Fruit fly (Drosophila melanogaster): ENCODE results near the gene dpr16.

The dpr16 gene

DNA sequence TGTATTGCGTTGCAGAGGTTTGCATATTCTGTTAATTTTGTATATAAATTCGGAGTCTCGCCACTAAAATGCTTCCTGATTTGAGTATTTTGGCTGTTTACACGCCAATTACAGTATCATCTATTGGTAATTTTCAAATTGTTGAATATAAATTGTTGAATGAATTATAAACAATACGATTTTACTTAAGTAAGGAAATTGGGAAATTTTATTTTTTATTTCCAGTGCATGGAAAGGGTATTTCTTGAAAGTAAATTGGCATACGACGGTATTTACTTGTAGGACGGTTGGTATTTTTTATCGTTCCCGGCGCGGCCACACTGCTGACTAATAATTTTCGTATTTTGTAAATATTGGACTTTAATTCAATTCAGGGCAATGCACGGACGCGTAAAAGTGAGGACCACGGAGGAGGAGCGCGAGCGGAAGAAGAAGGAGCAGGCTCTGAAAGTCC lies 22.9 kb upstream of the dpr16 start, which contains the start of gene RabGGTa (continued):
- TF ChIP-seq nau (GFP tag; optimal IDR thresholded peaks at IDR 0.05) (peak; percentile 14), CG8359 (GFP tag; optimal IDR thresholded peaks at IDR 0.05; ENCODE audit: borderline replicate concordance) (no peak), CG17328 (GFP tag; IDR thresholded peaks at IDR 0.05) (peak; percentile 80), Jarid2 (GFP tag; optimal IDR thresholded peaks at IDR 0.05) (peak; percentile 13), Hmx (GFP tag; optimal IDR thresholded peaks at IDR 0.05) (no peak), CG8944 (GFP tag; optimal IDR thresholded peaks at IDR 0.05) (peak; percentile 28), nerfin-2 (GFP tag; IDR thresholded peaks at IDR 0.05; ENCODE audit: partially characterized antibody) (no peak), Rx (GFP tag; IDR thresholded peaks at IDR 0.05) (peak; percentile 32; the same call in 1 of the 2 replicates), CG8290 (GFP tag; optimal IDR thresholded peaks at IDR 0.05) (peak; percentile 31), CG8290 (tag; optimal IDR thresholded peaks at IDR 0.05) (peak; percentile 13 to 60), CG10321 (GFP tag; IDR thresholded peaks at IDR 0.05) (0 out of 2 replicates have a peak, but pooled peaks have one; percentile 8), grau (tag; optimal IDR thresholded peaks at IDR 0.05) (peak; percentile 74), vvl (GFP tag; IDR thresholded peaks at IDR 0.05) (peak; percentile 87), CG11085 (GFP tag; IDR thresholded peaks at IDR 0.05) (peak; percentile 61), z (GFP tag; IDR thresholded peaks at IDR 0.05) (no peak), Sry-δ (GFP tag; optimal IDR thresholded peaks at IDR 0.05) (peak; percentile 33), Neu2 (GFP tag; optimal IDR thresholded peaks at IDR 0.05; ENCODE audit: borderline replicate concordance) (no peak), CG6272 (GFP tag; IDR thresholded peaks at IDR 0.05) (0 out of 2 replicates have a peak, but pooled peaks have one; percentile 35), Bteb2 (GFP tag; optimal IDR thresholded peaks at IDR 0.05) (peak; percentile 55), Atf-2 (GFP tag; optimal IDR thresholded peaks at IDR 0.05) (peak; percentile 45), bsh (GFP tag; optimal IDR thresholded peaks at IDR 0.05) (peak in 1 of 2 experiments; percentile 76), CG10462 (GFP tag; optimal IDR thresholded peaks at IDR 0.05) (peak; percentile 4), Xrp1 (GFP tag; IDR thresholded peaks at IDR 0.05) (peak; percentile 79), CG10209 (GFP tag; optimal IDR thresholded peaks at IDR 0.05) (peak; percentile 57), pnt (GFP tag; optimal IDR thresholded peaks at IDR 0.05) (peak; percentile 40), her (GFP tag; optimal IDR thresholded peaks at IDR 0.05) (no peak), btn (GFP tag; optimal IDR thresholded peaks at IDR 0.05) (peak; percentile 55), sqz (GFP tag; optimal IDR thresholded peaks at IDR 0.05) (peak; percentile 29), CG34422 (GFP tag; IDR thresholded peaks at IDR 0.05) (peak; percentile 66; the same call in 2 of the 3 replicates), Nf-YA (GFP tag; IDR thresholded peaks at IDR 0.05) (0 out of 2 replicates have a peak, but pooled peaks have one; percentile 27), CG33213 (GFP tag; optimal IDR thresholded peaks at IDR 0.05) (peak; percentile 2), CG30020 (tag; optimal IDR thresholded peaks at IDR 0.05) (peak; percentile 38), CG10431 (GFP tag; optimal IDR thresholded peaks at IDR 0.05) (peak; percentile 24), GATAe (GFP tag; conservative IDR thresholded peaks at IDR 0.05) (peak; percentile 52; the same call in 1 of the 2 replicates), amos (GFP tag; IDR thresholded peaks at IDR 0.05; ENCODE audit: partially characterized antibody) (no peak), CG32532 (GFP tag; IDR thresholded peaks at IDR 0.05) (peak; percentile 82), CG7372 (GFP tag; IDR thresholded peaks at IDR 0.05) (peak; percentile 47; the same call in 1 of the 2 replicates), emc (GFP tag; optimal IDR thresholded peaks at IDR 0.05) (no peak), h (optimal IDR thresholded peaks at IDR 0.05) (no peak), prd (optimal IDR thresholded peaks at IDR 0.05) (no peak), prd (GFP tag; IDR thresholded peaks at IDR 0.05) (peak; percentile 84), dmrt99B (tag; optimal IDR thresholded peaks at IDR 0.05) (peak; percentile 71), sens-2 (GFP tag; IDR thresholded peaks at IDR 0.05) (no peak), NK7.1 (GFP tag; optimal IDR thresholded peaks at IDR 0.05) (no peak), ci (GFP tag; IDR thresholded peaks at IDR 0.05) (peak; percentile 62; the same call in 1 of the 3 replicates), CG4282 (GFP tag; optimal IDR thresholded peaks at IDR 0.05) (no peak), Nf-YB (GFP tag; optimal IDR thresholded peaks at IDR 0.05) (peak; percentile 43), lilli (GFP tag; optimal IDR thresholded peaks at IDR 0.05) (peak; percentile 65), gro (GFP tag; optimal IDR thresholded peaks at IDR 0.05) (no peak), CG12104 (GFP tag; optimal IDR thresholded peaks at IDR 0.05) (peak; percentile 42), CG1529 (GFP tag; optimal IDR thresholded peaks at IDR 0.05) (peak; percentile 34), Ada2b (GFP tag; IDR thresholded peaks at IDR 0.05) (peak; percentile 73)

Measured in whole organism, embryonic.